Worm (Caenorhabditis elegans) whole organism, L1 larva: ENCODE measurements around the gene F46B6.5.

Experiments used
- C04F5.9 ChIP-seq: sonication (generic microtip); optimal IDR thresholded peaks from 2 replicates; lab custom pipeline; 2016; ENCODE audit warnings: missing genetic modification characterization, missing compliant biosample characterization
- F16B12.6 ChIP-seq: fragments of 150-350 bp; optimal IDR thresholded peaks from 2 replicates; lab custom pipeline; 2014; ENCODE audit warnings: missing biosample characterization, missing genetic modification characterization
- alr-1 ChIP-seq: fragments of 200-800 bp; sonication (Bioruptor generic); optimal IDR thresholded peaks from 2 replicates; lab custom pipeline; 2018; ENCODE audit warnings: borderline replicate concordance, mild to moderate bottlenecking, missing genetic modification characterization, missing compliant biosample characterization
- ama-1 ChIP-seq: fragments of 150-350 bp; optimal IDR thresholded peaks from 2 replicates; lab custom pipeline; 2014
- blmp-1 ChIP-seq: fragments of 150-350 bp; optimal IDR thresholded peaks from 2 replicates; lab custom pipeline; 2014; ENCODE audit warnings: missing biosample characterization, missing genetic modification characterization
- ceh-63 ChIP-seq: fragments of 200-800 bp; sonication (Bioruptor generic); optimal IDR thresholded peaks from 2 replicates; lab custom pipeline; 2018; ENCODE audit warnings: mild to moderate bottlenecking, missing genetic modification characterization, missing compliant biosample characterization
- ceh-82 ChIP-seq, 3 experiments: fragments of 150-350 bp in 1 of 3; sonication (generic microtip) in 2 of 3; optimal IDR thresholded peaks; 2 replicates each; lab custom pipeline; 2014 to 2017; ENCODE audit warnings: missing biosample characterization in 3 of 3, missing genetic modification characterization in 3 of 3
- ces-1 ChIP-seq: fragments of 150-350 bp; optimal IDR thresholded peaks from 2 replicates; lab custom pipeline; 2014; ENCODE audit warnings: missing biosample characterization, missing genetic modification reagents, missing genetic modification characterization
- dpl-1 ChIP-seq, 3 experiments: fragments of 150-350 bp in 2 of 3; sonication (generic microtip) in 1 of 3; optimal IDR thresholded peaks; 2 replicates each; lab custom pipeline; 2014 to 2017; ENCODE audit warnings: missing biosample characterization in 3 of 3, missing genetic modification characterization in 3 of 3, missing genetic modification reagents in 3 of 3
- efl-3 ChIP-seq: fragments of 200-800 bp; sonication (Bioruptor generic); optimal IDR thresholded peaks from 2 replicates; lab custom pipeline; 2018; ENCODE audit warnings: mild to moderate bottlenecking, missing genetic modification characterization, missing compliant biosample characterization
- elt-2 ChIP-seq: sonication (generic microtip); optimal IDR thresholded peaks from 2 replicates; lab custom pipeline; 2016; ENCODE audit warnings: missing genetic modification characterization, mild to moderate bottlenecking, inconsistent platforms, missing compliant biosample characterization, missing genetic modification reagents
- grh-1 ChIP-seq: fragments of 200-800 bp; sonication (Bioruptor generic); IDR thresholded peaks from 2 replicates; pipeline ENCODE4 v1.3.6; 2022; ENCODE audit warnings: missing genetic modification reagents, missing genetic modification characterization, missing compliant biosample characterization
- hlh-17 ChIP-seq: fragments of 200-800 bp; sonication (Bioruptor generic); optimal IDR thresholded peaks from 2 replicates; lab custom pipeline; 2018; ENCODE audit warnings: missing genetic modification characterization, mild to moderate bottlenecking, missing compliant biosample characterization, moderate library complexity, borderline replicate concordance
- hlh-4 ChIP-seq: sonication (generic microtip); optimal IDR thresholded peaks from 2 replicates; lab custom pipeline; 2016; ENCODE audit warnings: mild to moderate bottlenecking, missing genetic modification characterization, missing compliant biosample characterization
- hpl-2 ChIP-seq: fragments of 150-350 bp; optimal IDR thresholded peaks from 2 replicates; lab custom pipeline; 2014; ENCODE audit warnings: missing biosample characterization, missing genetic modification reagents, missing genetic modification characterization
- isw-1 ChIP-seq: fragments of 200-800 bp; sonication (Bioruptor generic); IDR thresholded peaks from 2 replicates; pipeline ENCODE4 v1.3.6; 2022; ENCODE audit warnings: missing genetic modification characterization, missing compliant biosample characterization
- jun-1 ChIP-seq: fragments of 150-350 bp; optimal IDR thresholded peaks from 2 replicates; lab custom pipeline; 2014; ENCODE audit warnings: missing biosample characterization, missing genetic modification reagents, missing genetic modification characterization
- lin-13 ChIP-seq: fragments of 150-350 bp; optimal IDR thresholded peaks from 2 replicates; lab custom pipeline; 2014; ENCODE audit warnings: missing biosample characterization, missing genetic modification reagents, missing genetic modification characterization
- lin-15B ChIP-seq: fragments of 150-350 bp; sonication (generic microtip); optimal IDR thresholded peaks from 3 replicates; lab custom pipeline; 2014; ENCODE audit warnings: missing biosample characterization, missing genetic modification characterization
- lin-35 ChIP-seq, 2 experiments: fragments of 150-350 bp; optimal IDR thresholded peaks; 2 replicates each; lab custom pipeline; 2014; ENCODE audit warnings: missing biosample characterization in 2 of 2, missing genetic modification characterization in 2 of 2, missing genetic modification reagents in 2 of 2
- lin-39 ChIP-seq: fragments of 150-350 bp; optimal IDR thresholded peaks from 2 replicates; lab custom pipeline; 2014; ENCODE audit warnings: missing biosample characterization, missing genetic modification reagents, missing genetic modification characterization
- lir-3 ChIP-seq: sonication (generic microtip); optimal IDR thresholded peaks from 2 replicates; lab custom pipeline; 2016; ENCODE audit warnings: mild to moderate bottlenecking, missing genetic modification characterization, moderate library complexity, missing compliant biosample characterization; ENCODE audit not compliant: poor library complexity
- lsy-2 ChIP-seq, 2 experiments: fragments of 150-350 bp; optimal IDR thresholded peaks; 2 replicates each; lab custom pipeline; 2014; ENCODE audit warnings: missing biosample characterization in 2 of 2, missing genetic modification characterization in 2 of 2
- mab-9 ChIP-seq: fragments of 200-800 bp; sonication (Bioruptor generic); IDR thresholded peaks from 2 replicates; pipeline ENCODE4 v1.3.6; 2022; ENCODE audit warnings: missing genetic modification reagents, missing genetic modification characterization, missing compliant biosample characterization
- mdl-1 ChIP-seq, 2 experiments: fragments of 150-350 bp; optimal IDR thresholded peaks; 2 replicates each; lab custom pipeline; 2014 to 2017; ENCODE audit warnings: missing biosample characterization in 2 of 2, missing genetic modification characterization in 2 of 2, inconsistent platforms in 1 of 2
- nhr-11 ChIP-seq: fragments of 150-350 bp; optimal IDR thresholded peaks from 2 replicates; lab custom pipeline; 2014; ENCODE audit warnings: missing biosample characterization, missing genetic modification characterization
- nhr-20 ChIP-seq: sonication (generic microtip); optimal IDR thresholded peaks from 2 replicates; lab custom pipeline; 2016; ENCODE audit warnings: mild to moderate bottlenecking, missing genetic modification characterization, missing compliant biosample characterization
- nhr-237 ChIP-seq: fragments of 150-350 bp; optimal IDR thresholded peaks from 2 replicates; lab custom pipeline; 2014; ENCODE audit warnings: missing biosample characterization, missing genetic modification characterization
- nhr-28 ChIP-seq: fragments of 150-350 bp; optimal IDR thresholded peaks from 2 replicates; lab custom pipeline; 2014; ENCODE audit warnings: missing biosample characterization, missing genetic modification characterization
- nhr-47 ChIP-seq: sonication (generic microtip); optimal IDR thresholded peaks from 2 replicates; lab custom pipeline; 2016; ENCODE audit warnings: mild to moderate bottlenecking, missing genetic modification characterization, moderate library complexity, missing compliant biosample characterization
- nhr-71 ChIP-seq: sonication (generic microtip); optimal IDR thresholded peaks from 2 replicates; lab custom pipeline; 2016; ENCODE audit warnings: mild to moderate bottlenecking, missing genetic modification characterization, moderate library complexity, missing compliant biosample characterization
- nhr-76 ChIP-seq: sonication (generic microtip); optimal IDR thresholded peaks from 2 replicates; lab custom pipeline; 2017; ENCODE audit warnings: missing biosample characterization, missing genetic modification characterization
- pag-3 ChIP-seq: sonication (generic microtip); optimal IDR thresholded peaks from 2 replicates; lab custom pipeline; 2017; ENCODE audit warnings: missing genetic modification characterization, mild to moderate bottlenecking, missing compliant biosample characterization, antibody characterized with exemption, borderline replicate concordance; ENCODE audit not compliant: insufficient read depth
- pqm-1 ChIP-seq: sonication (generic microtip); optimal IDR thresholded peaks from 3 replicates; lab custom pipeline; 2017; ENCODE audit warnings: missing biosample characterization, missing genetic modification characterization
- rnt-1 ChIP-seq: sonication (generic microtip); optimal IDR thresholded peaks from 2 replicates; lab custom pipeline; 2016; ENCODE audit warnings: mild to moderate bottlenecking, missing genetic modification characterization, moderate library complexity, missing compliant biosample characterization
- skn-1 ChIP-seq: fragments of 150-350 bp; optimal IDR thresholded peaks from 2 replicates; lab custom pipeline; 2014; ENCODE audit warnings: missing biosample characterization, missing genetic modification characterization
- snpc-4 ChIP-seq: fragments of 150-350 bp; optimal IDR thresholded peaks from 2 replicates; lab custom pipeline; 2014; ENCODE audit warnings: missing biosample characterization, missing genetic modification characterization
- snu-23 ChIP-seq: sonication (generic microtip); optimal IDR thresholded peaks from 2 replicates; lab custom pipeline; 2016; ENCODE audit warnings: missing genetic modification characterization, missing compliant biosample characterization
- sptf-1 ChIP-seq: fragments of 150-350 bp; optimal IDR thresholded peaks from 2 replicates; lab custom pipeline; 2014; ENCODE audit warnings: missing biosample characterization, missing genetic modification characterization
- sup-37 ChIP-seq: fragments of 200-800 bp; sonication (Bioruptor generic); optimal IDR thresholded peaks from 2 replicates; lab custom pipeline; 2018; ENCODE audit warnings: mild to moderate bottlenecking, missing genetic modification characterization, missing compliant biosample characterization
- swsn-7 ChIP-seq: sonication (generic microtip); optimal IDR thresholded peaks from 2 replicates; lab custom pipeline; 2016; ENCODE audit warnings: missing genetic modification characterization, missing compliant biosample characterization
- tbx-2 ChIP-seq: sonication (generic microtip); optimal IDR thresholded peaks from 2 replicates; lab custom pipeline; 2016; ENCODE audit warnings: missing genetic modification characterization, missing compliant biosample characterization
- tlp-1 ChIP-seq: fragments of 150-350 bp; optimal IDR thresholded peaks from 2 replicates; lab custom pipeline; 2014; ENCODE audit warnings: missing biosample characterization, missing genetic modification characterization
- unc-130 ChIP-seq: fragments of 150-350 bp; optimal IDR thresholded peaks from 2 replicates; lab custom pipeline; 2017; ENCODE audit warnings: missing biosample characterization, missing genetic modification characterization, inconsistent platforms
- unc-62 ChIP-seq: fragments of 150-350 bp; optimal IDR thresholded peaks from 2 replicates; lab custom pipeline; 2014; ENCODE audit warnings: missing biosample characterization, missing genetic modification reagents, missing genetic modification characterization
- unc-86 ChIP-seq: sonication (generic microtip); optimal IDR thresholded peaks from 2 replicates; lab custom pipeline; 2016; ENCODE audit warnings: missing genetic modification characterization, missing compliant biosample characterization
- unc-98 ChIP-seq: fragments of 200-800 bp; sonication (Bioruptor generic); IDR thresholded peaks from 2 replicates; pipeline ENCODE4 v1.3.6; 2022; ENCODE audit warnings: missing genetic modification characterization, missing compliant biosample characterization
- xbp-1 ChIP-seq: sonication (generic microtip); optimal IDR thresholded peaks from 2 replicates; lab custom pipeline; 2016; ENCODE audit warnings: missing genetic modification characterization, missing compliant biosample characterization
- zag-1 ChIP-seq: fragments of 150-350 bp; optimal IDR thresholded peaks from 2 replicates; lab custom pipeline; 2014; ENCODE audit warnings: missing biosample characterization, missing genetic modification characterization
- ztf-11 ChIP-seq, 2 experiments: sonication (generic microtip); optimal IDR thresholded peaks; 2 replicates each; lab custom pipeline; 2016 to 2017; ENCODE audit warnings: missing genetic modification characterization in 2 of 2, missing biosample characterization in 1 of 2, missing compliant biosample characterization in 1 of 2

F46B6.5 gene

ce11 chrV:9730743-9731706 lies 51.8 kb downstream of the F46B6.5 start:
- TF ChIP-seq skn-1 (tag; lab: Kevin White, UChicago) (peak; percentile 80), C04F5.9 (tag; lab: Kevin White, UChicago) (peak; percentile 60), zag-1 (peak; percentile 25), F16B12.6 (tag; lab: Kevin White, UChicago) (peak; percentile 10), pag-3 (no peak), lsy-2 (tag; optimal IDR thresholded peaks at IDR 0.05; lab: Kevin White, UChicago) (peak; percentile 95 to 99), alr-1 (tag; lab: Kevin White, UChicago) (no peak), elt-2 (tag; lab: Kevin White, UChicago) (peak; percentile 91), snpc-4 (tag; lab: Kevin White, UChicago) (peak; percentile 80), xbp-1 (peak; percentile 98), lin-15B (peak; percentile 60), efl-3 (GFP tag; lab: Kevin White, UChicago) (peak; percentile 49), grh-1 (no peak; the same call in none of the 2 replicates), unc-130 (tag; lab: Kevin White, UChicago) (peak; percentile 91), dpl-1 (GFP tag; optimal IDR thresholded peaks at IDR 0.05; lab: Kevin White, UChicago) (peak; percentile 65 to 77 (median 68)), snu-23 (GFP tag; lab: Kevin White, UChicago) (peak; percentile 99), nhr-76 (tag; lab: Kevin White, UChicago) (peak; percentile 92), jun-1 (tag; lab: Kevin White, UChicago) (peak; percentile 96), sptf-1 (tag; lab: Kevin White, UChicago) (no peak), nhr-28 (tag; lab: Kevin White, UChicago) (no peak), unc-86 (tag; lab: Kevin White, UChicago) (peak; percentile 96), lin-13 (GFP tag; lab: Kevin White, UChicago) (peak; percentile 88), unc-98 (GFP tag; lab: Robert Waterston, UW) (no peak; the same call in 1 of the 2 replicates), nhr-47 (tag; lab: Kevin White, UChicago) (peak; percentile 95), ama-1 (peak; percentile 100), lin-35 (GFP tag; optimal IDR thresholded peaks at IDR 0.05; lab: Kevin White, UChicago) (peak; percentile 86 to 87), nhr-20 (peak; percentile 98), unc-62 (no peak), sup-37 (peak; percentile 65), nhr-71 (tag; lab: Kevin White, UChicago) (peak; percentile 98), isw-1 (GFP tag; lab: Robert Waterston, UW) (peak; percentile 90), tlp-1 (tag; lab: Kevin White, UChicago) (no peak), tbx-2 (tag; lab: Kevin White, UChicago) (peak; percentile 97), lin-39 (tag; lab: Kevin White, UChicago) (peak; percentile 24), lir-3 (tag; lab: Kevin White, UChicago) (peak; percentile 60), ceh-82 (tag; optimal IDR thresholded peaks at IDR 0.05; lab: Kevin White, UChicago) (peak; percentile 57 to 95 (median 83)), mab-9 (peak; percentile 83), blmp-1 (peak; percentile 89), swsn-7 (peak; percentile 98), ces-1 (GFP tag; lab: Kevin White, UChicago) (peak; percentile 23), rnt-1 (tag; lab: Kevin White, UChicago) (peak; percentile 70), hpl-2 (GFP tag; lab: Kevin White, UChicago) (peak; percentile 83), mdl-1 (tag; optimal IDR thresholded peaks at IDR 0.05; lab: Kevin White, UChicago) (peak; percentile 74 to 97), hlh-17 (GFP tag; lab: Kevin White, UChicago) (no peak), nhr-237 (tag; lab: Kevin White, UChicago) (peak; percentile 59), hlh-4 (tag; lab: Kevin White, UChicago) (no peak), ztf-11 (tag; optimal IDR thresholded peaks at IDR 0.05; lab: Kevin White, UChicago) (peak in 1 of 2 experiments; percentile 82), nhr-11 (tag; lab: Kevin White, UChicago) (peak; percentile 41), pqm-1 (no peak), ceh-63 (GFP tag; lab: Kevin White, UChicago) (no peak)
